Worm (Caenorhabditis elegans) whole organism, young adult: ENCODE data around the gene epg-4.
A peak's percentile ranks its signal among the peaks of the same experiment; 100 is the strongest.

ENCODE experiments used
- madf-10 ChIP-seq: sonication (generic microtip); optimal IDR thresholded peaks from 2 replicates; lab custom pipeline; 2016; ENCODE audit warnings: mild to moderate bottlenecking, missing genetic modification characterization, missing compliant biosample characterization
- mcd-1 ChIP-seq: fragments of 200-800 bp; sonication (Bioruptor generic); IDR thresholded peaks from 2 replicates; pipeline ENCODE4 v1.3.6; 2022; ENCODE audit warnings: missing genetic modification reagents, missing genetic modification characterization, missing compliant biosample characterization
- nfya-1 ChIP-seq: sonication (generic microtip); optimal IDR thresholded peaks from 2 replicates; lab custom pipeline; 2017; ENCODE audit warnings: antibody characterized with exemption, missing compliant biosample characterization, missing genetic modification characterization, borderline replicate concordance; ENCODE audit not compliant: insufficient read depth
- nfya-2 ChIP-seq: fragments of 200-800 bp; sonication (Bioruptor generic); IDR thresholded peaks from 2 replicates; pipeline ENCODE4 v1.3.6; 2022; ENCODE audit warnings: missing genetic modification reagents, missing genetic modification characterization, missing compliant biosample characterization
- nhr-179 ChIP-seq: sonication (generic microtip); optimal IDR thresholded peaks from 2 replicates; lab custom pipeline; 2016; ENCODE audit warnings: mild to moderate bottlenecking, missing genetic modification characterization, missing compliant biosample characterization
- nhr-80 ChIP-seq: sonication (generic microtip); optimal IDR thresholded peaks from 2 replicates; lab custom pipeline; 2016; ENCODE audit warnings: missing genetic modification characterization, missing compliant biosample characterization
- snpc-4 ChIP-seq, 5 experiments: fragments of 150-350 bp in 1 of 5; sonication (generic microtip) in 4 of 5; optimal IDR thresholded peaks; 2 replicates each; lab custom pipeline; 2014 to 2018; ENCODE audit warnings: missing genetic modification characterization in 5 of 5, missing biosample characterization in 3 of 5, antibody characterized with exemption in 2 of 5, mild to moderate bottlenecking in 2 of 5, missing compliant biosample characterization in 2 of 5, missing genotype in 2 of 5, moderate library complexity in 2 of 5, missing genetic modification reagents in 1 of 5
- sptf-2 ChIP-seq: fragments of 200-800 bp; sonication (Bioruptor generic); optimal IDR thresholded peaks from 2 replicates; lab custom pipeline; 2018; ENCODE audit warnings: mild to moderate bottlenecking, missing genetic modification characterization, missing compliant biosample characterization

ce11 chrIII:7210486-7210885 lies 28.5 kb downstream of the epg-4 start:
- TF ChIP-seq snpc-4 (GFP tag; optimal IDR thresholded peaks at IDR 0.05; lab: Kevin White, UChicago) (no peak), snpc-4 (tag; optimal IDR thresholded peaks at IDR 0.05; lab: Kevin White, UChicago) (no peak), nfya-1 (tag; lab: Kevin White, UChicago) (no peak), nhr-179 (tag; lab: Kevin White, UChicago) (no peak), madf-10 (tag; lab: Kevin White, UChicago) (no peak), mcd-1 (GFP tag; lab: Robert Waterston, UW) (0 out of 2 replicates have a peak, but pooled peaks have one; percentile 6), nfya-2 (GFP tag; lab: Robert Waterston, UW) (no peak), sptf-2 (no peak), nhr-80 (tag; lab: Kevin White, UChicago) (no peak)
